Worm (Caenorhabditis elegans) whole organism, L4/young adult: ENCODE measurements around the gene tmem-218.

ENCODE experiments used
- W03F9.2 ChIP-seq: fragments of 150-350 bp; optimal IDR thresholded peaks from 2 replicates; lab custom pipeline; 2014; ENCODE audit warnings: missing biosample characterization, missing genetic modification characterization
- dao-5 ChIP-seq: sonication (generic microtip); optimal IDR thresholded peaks from 2 replicates; lab custom pipeline; 2016; ENCODE audit warnings: missing genotype, missing genetic modification characterization, moderate library complexity, missing compliant biosample characterization
- him-1 ChIP-seq: sonication (generic microtip); optimal IDR thresholded peaks from 2 replicates; lab custom pipeline; 2016; ENCODE audit warnings: missing genotype, missing genetic modification reagents, missing genetic modification characterization, missing compliant biosample characterization

- TF ChIP-seq him-1 (tag; lab: Kevin White, UChicago), result no peak
- TF ChIP-seq W03F9.2 (tag; lab: Kevin White, UChicago), result no peak
- no peak for TF ChIP-seq dao-5 (tag; lab: Kevin White, UChicago)
Measured at ce11 chrX:17637528-17637927, 12.0 kb upstream of the tmem-218 start.
